Worm (Caenorhabditis elegans) whole organism, midembryonic: Measurements from ENCODE around the gene F26F4.8.

Experiments
- T22C8.4 ChIP-seq: fragments of 200-800 bp; sonication (Bioruptor generic); IDR thresholded peaks from 2 replicates; pipeline ENCODE4 v1.3.6; 2022; ENCODE audit warnings: missing genetic modification characterization, missing compliant biosample characterization
- cog-1 ChIP-seq: sonication (generic microtip); optimal IDR thresholded peaks from 2 replicates; lab custom pipeline; 2016; ENCODE audit warnings: missing genetic modification characterization, missing compliant biosample characterization
- flt-1 ChIP-seq: fragments of 200-800 bp; sonication (Bioruptor generic); IDR thresholded peaks from 2 replicates; pipeline ENCODE4 v1.3.6; 2022; ENCODE audit warnings: missing genetic modification characterization, missing compliant biosample characterization
- klf-2 ChIP-seq: fragments of 200-800 bp; sonication (Bioruptor generic); conservative IDR thresholded peaks from 2 replicates; pipeline ENCODE4 v1.3.6; 2022; ENCODE audit warnings: missing genetic modification reagents, missing genetic modification characterization, missing compliant biosample characterization
- med-1 ChIP-seq: sonication (generic microtip); optimal IDR thresholded peaks from 2 replicates; lab custom pipeline; 2017; ENCODE audit warnings: missing genetic modification characterization, mild to moderate bottlenecking, missing compliant biosample characterization, antibody characterized with exemption, missing genetic modification reagents; ENCODE audit not compliant: insufficient read depth
- ref-1 ChIP-seq: fragments of 200-800 bp; sonication (Bioruptor generic); conservative IDR thresholded peaks from 2 replicates; pipeline ENCODE4 v1.3.6; 2022; ENCODE audit warnings: missing genetic modification reagents, missing genetic modification characterization, missing compliant biosample characterization
- tab-1 ChIP-seq: fragments of 200-800 bp; sonication (Bioruptor generic); IDR thresholded peaks from 2 replicates; pipeline ENCODE4 v1.3.6; 2022; ENCODE audit warnings: missing genetic modification characterization, missing compliant biosample characterization
- ztf-23 ChIP-seq: fragments of 200-800 bp; sonication (Bioruptor generic); IDR thresholded peaks from 2 replicates; pipeline ENCODE4 v1.3.6; 2022; ENCODE audit warnings: missing genetic modification reagents, missing genetic modification characterization, missing compliant biosample characterization
- ztf-29 ChIP-seq: fragments of 200-800 bp; sonication (Bioruptor generic); IDR thresholded peaks from 2 replicates; pipeline ENCODE4 v1.3.6; 2022; ENCODE audit warnings: missing genetic modification reagents, missing genetic modification characterization, missing compliant biosample characterization

The F26F4.8 gene

DNA sequence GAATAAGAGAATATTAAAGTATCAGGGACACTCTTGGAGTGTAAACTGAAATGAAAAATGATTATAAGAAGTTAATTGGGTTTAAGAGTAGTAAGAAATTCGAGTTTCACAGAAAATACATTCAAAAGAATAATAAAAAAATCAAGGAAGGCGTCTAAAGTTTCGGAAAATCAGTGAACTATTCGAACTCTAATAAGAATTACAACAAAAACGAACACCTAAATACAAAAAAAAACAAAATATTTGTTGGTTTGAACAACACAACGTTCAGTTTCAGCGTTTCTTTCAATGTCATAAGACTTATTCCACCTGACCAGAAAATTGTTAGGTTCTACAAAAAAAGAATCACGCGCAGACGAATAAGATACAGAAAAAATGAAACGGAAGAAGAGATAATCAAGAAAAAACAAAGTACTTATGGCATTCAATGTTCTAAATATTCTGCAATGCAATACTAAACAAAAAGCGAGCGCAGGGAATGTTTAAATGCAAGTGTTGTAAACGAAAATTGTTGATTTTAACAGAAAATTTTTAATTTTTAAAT is 6.2 kb downstream of the F26F4.8 start, which contains the start of gene nhl-2:
TSS of gene nhl-2 (minus strand) at position 51 of the 544 bp plus-strand sequence.
- TF ChIP-seq ztf-23 (GFP tag; lab: Robert Waterston, UW), result no peak
- no peak for TF ChIP-seq klf-2
- TF ChIP-seq ref-1 (GFP tag; lab: Robert Waterston, UW), result no peak
- no peak for TF ChIP-seq tab-1 (GFP tag; lab: Robert Waterston, UW)
- TF ChIP-seq T22C8.4, result no peak
- TF ChIP-seq ztf-29 (GFP tag; lab: Robert Waterston, UW), result no peak
- no peak for TF ChIP-seq cog-1 (tag; lab: Kevin White, UChicago)
- no peak for TF ChIP-seq flt-1 (GFP tag; lab: Robert Waterston, UW)
- TF ChIP-seq med-1 (GFP tag; lab: Kevin White, UChicago), result no peak

ce11 chrIII:4895313-4895712 is 10.0 kb downstream of the F26F4.8 start:
- no peak for TF ChIP-seq ztf-23 (GFP tag; lab: Robert Waterston, UW)
- TF ChIP-seq ref-1 (GFP tag; lab: Robert Waterston, UW), result no peak
- TF ChIP-seq tab-1 (GFP tag; lab: Robert Waterston, UW), result no peak
- no peak for TF ChIP-seq ztf-29 (GFP tag; lab: Robert Waterston, UW)
- TF ChIP-seq flt-1 (GFP tag; lab: Robert Waterston, UW), result no peak
- no peak for TF ChIP-seq klf-2
- no peak for TF ChIP-seq med-1 (GFP tag; lab: Kevin White, UChicago)
- TF ChIP-seq cog-1 (tag; lab: Kevin White, UChicago), result no peak
- TF ChIP-seq T22C8.4, result no peak

DNA sequence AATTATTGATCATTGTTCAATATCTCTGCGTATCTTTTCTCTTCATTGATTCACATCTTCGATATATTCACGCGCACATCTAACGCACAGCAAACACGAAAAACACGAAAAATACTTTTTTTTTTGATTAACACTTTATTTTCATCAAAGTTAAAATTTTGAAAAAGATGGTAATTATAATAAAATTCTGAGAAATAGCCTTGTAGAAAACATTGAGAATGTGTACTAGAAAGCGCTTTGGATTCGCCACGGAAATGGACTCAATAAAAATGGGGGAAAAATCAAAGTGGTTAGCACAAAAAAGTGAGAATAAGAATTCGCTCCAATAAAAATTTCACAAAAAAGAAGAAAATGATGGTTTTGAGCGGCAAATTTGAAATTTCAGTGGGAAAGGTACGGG is 11.7 kb downstream of the F26F4.8 start, which contains the start of gene F26F4.6:
TSS of gene F26F4.6 (minus strand) at position 101 of the 400 bp plus-strand sequence.
- TF ChIP-seq ztf-29 (GFP tag; lab: Robert Waterston, UW), result no peak
- TF ChIP-seq ref-1 (GFP tag; lab: Robert Waterston, UW), result no peak
- no peak for TF ChIP-seq cog-1 (tag; lab: Kevin White, UChicago)
- no peak for TF ChIP-seq tab-1 (GFP tag; lab: Robert Waterston, UW)
- no peak for TF ChIP-seq med-1 (GFP tag; lab: Kevin White, UChicago)
- no peak for TF ChIP-seq klf-2
- TF ChIP-seq ztf-23 (GFP tag; lab: Robert Waterston, UW), result no peak
- TF ChIP-seq T22C8.4, result no peak
- no peak for TF ChIP-seq flt-1 (GFP tag; lab: Robert Waterston, UW)

DNA sequence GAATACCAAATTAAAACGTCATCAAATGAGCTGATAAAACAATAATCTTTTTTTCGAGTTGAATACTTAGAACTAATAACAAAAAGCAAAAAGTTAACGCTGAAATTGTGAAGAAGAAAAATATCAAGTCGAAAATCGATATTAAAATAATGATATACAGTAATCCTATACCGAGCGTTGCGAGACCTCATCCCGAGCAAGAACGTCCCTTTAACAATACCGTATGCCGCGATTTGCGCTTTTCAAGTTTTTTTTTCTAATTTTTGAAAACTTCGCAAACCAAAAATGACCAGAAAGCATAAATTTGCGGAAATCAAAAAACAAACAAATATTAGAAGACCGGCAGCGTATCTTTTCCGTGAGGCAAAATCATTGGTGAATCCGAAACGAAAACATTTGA is 14.3 kb downstream of the F26F4.8 start, which contains the start of gene F26F4.5:
TSS of gene F26F4.5 (minus strand) at position 256 of the 400 bp plus-strand sequence.
- TF ChIP-seq ztf-23 (GFP tag; lab: Robert Waterston, UW) (no peak), cog-1 (tag; lab: Kevin White, UChicago) (no peak), ref-1 (GFP tag; lab: Robert Waterston, UW) (no peak), klf-2 (no peak), tab-1 (GFP tag; lab: Robert Waterston, UW) (no peak), med-1 (GFP tag; lab: Kevin White, UChicago) (no peak), T22C8.4 (no peak)

- TF ChIP-seq T22C8.4 (no peak), ztf-29 (GFP tag; lab: Robert Waterston, UW) (no peak), klf-2 (no peak), med-1 (GFP tag; lab: Kevin White, UChicago) (no peak), flt-1 (GFP tag; lab: Robert Waterston, UW) (no peak), ref-1 (GFP tag; lab: Robert Waterston, UW) (no peak), tab-1 (GFP tag; lab: Robert Waterston, UW) (no peak), ztf-23 (GFP tag; lab: Robert Waterston, UW) (no peak), cog-1 (tag; lab: Kevin White, UChicago) (no peak)
Observed at ce11 chrIII:4887291-4887690, 18.0 kb downstream of the F26F4.8 start, which contains the start of gene clec-6. TSS of gene clec-6 (minus strand) at chrIII:4887444.

- TF ChIP-seq med-1 (GFP tag; lab: Kevin White, UChicago) (no peak), klf-2 (no peak), flt-1 (GFP tag; lab: Robert Waterston, UW) (no peak), ztf-29 (GFP tag; lab: Robert Waterston, UW) (no peak), cog-1 (tag; lab: Kevin White, UChicago) (no peak)
Observed at ce11 chrIII:4883429-4883828, 21.8 kb downstream of the F26F4.8 start, which contains the start of gene clec-5. TSS of gene clec-5 (minus strand) at chrIII:4883606.

- no peak for TF ChIP-seq ztf-29 (GFP tag; lab: Robert Waterston, UW)
Observed at ce11 chrIII:4881955-4882354, 23.3 kb downstream of the F26F4.8 start.

DNA sequence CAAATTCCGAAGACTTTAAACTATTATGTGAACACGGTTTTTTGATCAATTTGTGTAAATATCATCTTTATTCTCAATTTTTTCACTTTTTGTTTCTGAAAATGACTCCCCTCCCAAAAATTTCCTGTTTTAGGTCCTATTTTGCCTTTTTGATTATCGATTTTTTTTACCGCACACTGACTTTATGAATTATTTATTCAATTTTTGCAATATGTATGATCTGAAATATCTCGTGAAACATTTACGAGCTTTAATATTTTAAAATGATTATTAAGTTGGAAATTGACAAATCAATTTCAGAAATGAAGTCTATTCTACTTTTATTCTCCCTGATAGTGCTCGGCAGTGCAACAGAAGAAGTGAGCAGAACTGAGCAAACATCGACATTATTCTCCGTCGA is 25.8 kb downstream of the F26F4.8 start, which contains the start of gene C35D10.1:
TSS of gene C35D10.1 (plus strand) at position 301 of the 400 bp plus-strand sequence.
- TF ChIP-seq klf-2 (no peak), med-1 (GFP tag; lab: Kevin White, UChicago) (no peak), ref-1 (GFP tag; lab: Robert Waterston, UW) (no peak), cog-1 (tag; lab: Kevin White, UChicago) (no peak), ztf-29 (GFP tag; lab: Robert Waterston, UW) (no peak), ztf-23 (GFP tag; lab: Robert Waterston, UW) (no peak), flt-1 (GFP tag; lab: Robert Waterston, UW) (no peak), tab-1 (GFP tag; lab: Robert Waterston, UW) (no peak), T22C8.4 (no peak)

DNA sequence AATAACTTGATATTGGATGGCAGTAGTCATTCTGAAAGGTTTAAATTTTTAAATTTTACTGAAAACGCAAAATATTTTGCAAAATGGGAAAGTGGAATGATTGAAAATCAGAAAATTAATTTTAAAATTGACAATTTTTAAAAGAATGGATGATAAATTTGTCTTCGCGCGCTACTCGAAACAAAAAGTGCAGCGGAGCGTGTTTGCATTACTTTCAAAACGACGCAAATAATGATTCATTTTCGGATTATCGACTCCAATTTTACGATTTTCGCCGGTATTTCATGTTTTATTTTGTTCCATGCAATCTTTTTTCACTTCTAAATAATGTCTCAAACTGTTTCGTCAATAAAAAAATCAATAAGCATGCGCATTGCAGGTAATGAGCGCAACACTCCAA is 27.0 kb downstream of the F26F4.8 start, which contains the start of the genes tost-1 and arx-6:
TSS of gene tost-1 (minus strand) at position 31 of the 400 bp plus-strand sequence.
TSS of gene arx-6 (plus strand) at position 378 of the 400 bp plus-strand sequence.
- TF ChIP-seq med-1 (GFP tag; lab: Kevin White, UChicago) (no peak), ref-1 (GFP tag; lab: Robert Waterston, UW) (no peak), T22C8.4 (0 out of 2 replicates have a peak, but pooled peaks have one; percentile 5)
